Worm (Caenorhabditis elegans): ENCODE data around the gene W07G4.1.

The W07G4.1 gene

ce11 chrV:13013158-13013557, 20.2 kb upstream of the W07G4.1 start, which contains the start of gene try-10:
TSS of gene try-10 (minus strand) at chrV:13013258.
- TF ChIP-seq F49E8.2 (tag; optimal IDR thresholded peaks at IDR 0.05; ENCODE audit: borderline replicate concordance) (no peak), nhr-10 (tag; optimal IDR thresholded peaks at IDR 0.05) (no peak), lin-15B (tag; optimal IDR thresholded peaks at IDR 0.05) (no peak), F44E2.7 (GFP tag; IDR thresholded peaks at IDR 0.05) (no peak), mep-1 (tag; optimal IDR thresholded peaks at IDR 0.05) (no peak), hif-1 (tag; optimal IDR thresholded peaks at IDR 0.05) (no peak), rbr-2 (tag; optimal IDR thresholded peaks at IDR 0.05) (no peak), lin-1 (GFP tag; IDR thresholded peaks at IDR 0.05) (no peak), pha-4 (GFP tag; IDR thresholded peaks at IDR 0.05) (no peak), pha-4 (tag; optimal IDR thresholded peaks at IDR 0.05) (no peak), pqm-1 (tag; optimal IDR thresholded peaks at IDR 0.05) (no peak), ces-1 (GFP tag; optimal IDR thresholded peaks at IDR 0.05) (no peak), hlh-30 (tag; optimal IDR thresholded peaks at IDR 0.05; ENCODE audit: insufficient read depth) (no peak), Y75B8A.6 (GFP tag; IDR thresholded peaks at IDR 0.05) (no peak), Y48G9A.11 (GFP tag; IDR thresholded peaks at IDR 0.05) (no peak), dmd-9 (GFP tag; IDR thresholded peaks at IDR 0.05) (no peak), aha-1 (tag) (no peak), nhr-25 (tag; optimal IDR thresholded peaks at IDR 0.05; ENCODE audit: borderline replicate concordance, insufficient read depth) (no peak), mdt-29 (GFP tag; IDR thresholded peaks at IDR 0.05) (no peak), ceh-28 (tag; optimal IDR thresholded peaks at IDR 0.05) (no peak)

- TF ChIP-seq hlh-11 (tag; optimal IDR thresholded peaks at IDR 0.05): no peak
- no peak for TF ChIP-seq snpc-4 (tag; optimal IDR thresholded peaks at IDR 0.05)
- TF ChIP-seq nhr-76 (tag; optimal IDR thresholded peaks at IDR 0.05): no peak
- no peak for TF ChIP-seq mxl-2 (GFP tag; conservative IDR thresholded peaks at IDR 0.05)
- TF ChIP-seq dve-1 (tag; optimal IDR thresholded peaks at IDR 0.05; ENCODE audit: insufficient read depth): no peak
- no peak for TF ChIP-seq vab-7 (GFP tag; IDR thresholded peaks at IDR 0.05)
- no peak for TF ChIP-seq pqm-1 (tag; optimal IDR thresholded peaks at IDR 0.05)
- no peak for TF ChIP-seq sdz-12 (GFP tag; optimal IDR thresholded peaks at IDR 0.05)
- TF ChIP-seq ceh-28 (tag; optimal IDR thresholded peaks at IDR 0.05): no peak
Observed at ce11 chrV:13013844-13014243, 19.5 kb upstream of the W07G4.1 start, which contains the start of gene F15B9.6. TSS of gene F15B9.6 (plus strand) at chrV:13014144.

- TF ChIP-seq nhr-102 (tag; optimal IDR thresholded peaks at IDR 0.05) (no peak), fkh-10 (GFP tag; optimal IDR thresholded peaks at IDR 0.05) (no peak), F44E2.7 (GFP tag; IDR thresholded peaks at IDR 0.05) (no peak), aha-1 (tag) (peak; percentile 65), nhr-42 (GFP tag; IDR thresholded peaks at IDR 0.05) (no peak), hmg-1.1 (GFP tag; IDR thresholded peaks at IDR 0.05) (no peak), skn-1 (tag; optimal IDR thresholded peaks at IDR 0.05) (no peak)
Observed at ce11 chrV:13018233-13018632, 15.1 kb upstream of the W07G4.1 start.

- TF ChIP-seq aha-1 (tag) (peak; percentile 49), ceh-44 (GFP tag; IDR thresholded peaks at IDR 0.05) (no peak), F49E8.2 (tag; optimal IDR thresholded peaks at IDR 0.05; ENCODE audit: borderline replicate concordance) (no peak), dve-1 (tag; optimal IDR thresholded peaks at IDR 0.05; ENCODE audit: insufficient read depth) (no peak), php-3 (GFP tag; IDR thresholded peaks at IDR 0.05) (no peak), hmg-1.1 (GFP tag; IDR thresholded peaks at IDR 0.05) (no peak), gei-8 (GFP tag; optimal IDR thresholded peaks at IDR 0.05) (no peak)
Observed at ce11 chrV:13018761-13019160, 14.6 kb upstream of the W07G4.1 start, which contains the start of gene fmi-1. TSS of gene fmi-1 (plus strand) at chrV:13019061.
